Fruit fly (Drosophila melanogaster): ENCODE results near the gene CG13445.

The CG13445 gene

dm6 chr3L:15832146-15832545, 22.9 kb downstream of the CG13445 start, which contains the start of gene CG12713 (continued):
- TF ChIP-seq CG14860 (GFP tag; IDR thresholded peaks at IDR 0.05; ENCODE audit: partially characterized antibody) (peak; percentile 90), dpn (GFP tag; optimal IDR thresholded peaks at IDR 0.05) (peak; percentile 22 to 34), Dbx (GFP tag; IDR thresholded peaks at IDR 0.05) (peak; percentile 54; the same call in 2 of the 3 replicates), CkIIα-i1 (GFP tag; IDR thresholded peaks at IDR 0.05) (no peak), CG2116 (GFP tag; optimal IDR thresholded peaks at IDR 0.05) (peak; percentile 91), Dref (GFP tag; IDR thresholded peaks at IDR 0.05) (peak; percentile 93), inv (GFP tag; IDR thresholded peaks at IDR 0.05; ENCODE audit: partially characterized antibody) (peak; percentile 64), D19A (tag; optimal IDR thresholded peaks at IDR 0.05) (peak; percentile 19), Doc3 (GFP tag; IDR thresholded peaks at IDR 0.05; ENCODE audit: partially characterized antibody) (peak; percentile 81), CG3065 (GFP tag; optimal IDR thresholded peaks at IDR 0.05) (no peak), CTCF (GFP tag; optimal IDR thresholded peaks at IDR 0.05) (peak; percentile 26), mld (GFP tag; IDR thresholded peaks at IDR 0.05; ENCODE audit: partially characterized antibody) (peak; percentile 65; the same call in 2 of the 3 replicates), CG1603 (tag; optimal IDR thresholded peaks at IDR 0.05) (peak; percentile 80), pnt (GFP tag; optimal IDR thresholded peaks at IDR 0.05) (no peak), NC2β (GFP tag; optimal IDR thresholded peaks at IDR 0.05) (peak; percentile 9), CG33213 (GFP tag; optimal IDR thresholded peaks at IDR 0.05) (peak; percentile 36), so (GFP tag; IDR thresholded peaks at IDR 0.05) (no peak), CG12769 (tag; optimal IDR thresholded peaks at IDR 0.05) (peak; percentile 53), chm (GFP tag; IDR thresholded peaks at IDR 0.05) (no peak), CG12391 (tag; optimal IDR thresholded peaks at IDR 0.05) (peak; percentile 41), zfh2 (GFP tag; optimal IDR thresholded peaks at IDR 0.05) (peak; percentile 42), CG30020 (tag; optimal IDR thresholded peaks at IDR 0.05) (peak; percentile 87), dan (GFP tag; IDR thresholded peaks at IDR 0.05) (no peak), CG3407 (GFP tag; optimal IDR thresholded peaks at IDR 0.05) (no peak), ftz-f1 (GFP tag; optimal IDR thresholded peaks at IDR 0.05) (peak; percentile 30), CG18011 (GFP tag; optimal IDR thresholded peaks at IDR 0.05) (no peak), CG11696 (GFP tag; IDR thresholded peaks at IDR 0.05) (no peak), CG2120 (GFP tag; optimal IDR thresholded peaks at IDR 0.05) (peak; percentile 53), hkb (optimal IDR thresholded peaks at IDR 0.05) (peak; percentile 20), hkb (GFP tag; IDR thresholded peaks at IDR 0.05) (no peak), ato (GFP tag; IDR thresholded peaks at IDR 0.05; ENCODE audit: partially characterized antibody) (peak; percentile 72), YL-1 (GFP tag; optimal IDR thresholded peaks at IDR 0.05) (peak; percentile 73), tup (GFP tag; optimal IDR thresholded peaks at IDR 0.05) (no peak), CG13424 (tag; optimal IDR thresholded peaks at IDR 0.05) (no peak), CG6813 (GFP tag; optimal IDR thresholded peaks at IDR 0.05) (no peak), grau (tag; optimal IDR thresholded peaks at IDR 0.05) (peak; percentile 31), CG13624 (GFP tag; optimal IDR thresholded peaks at IDR 0.05) (peak; percentile 32), Doc2 (GFP tag; IDR thresholded peaks at IDR 0.05) (no peak), Opbp (GFP tag; IDR thresholded peaks at IDR 0.05; ENCODE audit: partially characterized antibody) (peak; percentile 80; the same call in 2 of the 3 replicates), Kr (GFP tag; optimal IDR thresholded peaks at IDR 0.05) (no peak), CG12744 (GFP tag; optimal IDR thresholded peaks at IDR 0.05) (peak; percentile 9), CG2712 (tag; optimal IDR thresholded peaks at IDR 0.05) (peak; percentile 44), pzg (GFP tag; optimal IDR thresholded peaks at IDR 0.05) (peak; percentile 89), Side (GFP tag; optimal IDR thresholded peaks at IDR 0.05) (no peak), CG15514 (GFP tag; optimal IDR thresholded peaks at IDR 0.05) (peak; percentile 82), CG34224 (GFP tag; IDR thresholded peaks at IDR 0.05; ENCODE audit: partially characterized antibody) (peak; percentile 86), CG10267 (tag; optimal IDR thresholded peaks at IDR 0.05) (peak; percentile 45), Gug (GFP tag; IDR thresholded peaks at IDR 0.05) (no peak), CG16813 (GFP tag; IDR thresholded peaks at IDR 0.05; ENCODE audit: partially characterized antibody) (peak; percentile 87), salm (tag; optimal IDR thresholded peaks at IDR 0.05) (no peak)
